Worm (Caenorhabditis elegans) whole organism, midembryonic: Measurements from ENCODE around the gene fipr-27.
A peak's percentile ranks its signal among the peaks of the same experiment; 100 is the strongest.
"Not testable (repeated sequence)": the region's sequence is repeated elsewhere in the genome, so short reads cannot be mapped to it uniquely, and the experiment has no call there.

ENCODE experiments used
- T22C8.4 ChIP-seq: fragments of 200-800 bp; sonication (Bioruptor generic); IDR thresholded peaks from 2 replicates; pipeline ENCODE4 v1.3.6; 2022; ENCODE audit warnings: missing genetic modification characterization, missing compliant biosample characterization
- flt-1 ChIP-seq: fragments of 200-800 bp; sonication (Bioruptor generic); IDR thresholded peaks from 2 replicates; pipeline ENCODE4 v1.3.6; 2022; ENCODE audit warnings: missing genetic modification characterization, missing compliant biosample characterization
- med-1 ChIP-seq: sonication (generic microtip); optimal IDR thresholded peaks from 2 replicates; lab custom pipeline; 2017; ENCODE audit warnings: missing genetic modification characterization, mild to moderate bottlenecking, missing compliant biosample characterization, antibody characterized with exemption, missing genetic modification reagents; ENCODE audit not compliant: insufficient read depth
- ref-1 ChIP-seq: fragments of 200-800 bp; sonication (Bioruptor generic); conservative IDR thresholded peaks from 2 replicates; pipeline ENCODE4 v1.3.6; 2022; ENCODE audit warnings: missing genetic modification reagents, missing genetic modification characterization, missing compliant biosample characterization
- ztf-23 ChIP-seq: fragments of 200-800 bp; sonication (Bioruptor generic); IDR thresholded peaks from 2 replicates; pipeline ENCODE4 v1.3.6; 2022; ENCODE audit warnings: missing genetic modification reagents, missing genetic modification characterization, missing compliant biosample characterization

fipr-27 gene

DNA sequence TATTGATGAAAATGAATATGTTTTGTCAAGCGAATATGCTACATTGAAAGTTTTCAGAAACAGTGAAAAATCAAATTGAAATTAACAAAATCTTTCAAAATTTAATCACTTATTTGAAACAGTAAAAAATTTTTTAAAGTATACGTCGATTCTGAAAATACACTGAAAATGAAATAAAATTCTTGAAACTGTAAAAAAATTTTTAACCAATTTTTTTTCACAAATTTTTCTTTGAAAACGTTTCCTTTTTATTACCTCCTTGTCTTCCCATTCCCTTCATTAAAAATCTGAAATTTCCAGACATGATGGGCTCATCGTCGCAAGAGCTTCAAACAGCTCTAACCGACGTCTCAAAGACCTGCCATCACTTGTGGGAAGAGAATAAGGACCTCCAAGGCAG is 33.3 kb downstream of the fipr-27 start, which contains the start of gene sta-1:
Gene sta-1, plus strand, starts transcription at position 301 of the 400 bp plus-strand sequence.
- TF ChIP-seq ref-1 (GFP tag; lab: Robert Waterston, UW); T22C8.4; med-1 (GFP tag; lab: Kevin White, UChicago): not testable (repeated sequence)

DNA sequence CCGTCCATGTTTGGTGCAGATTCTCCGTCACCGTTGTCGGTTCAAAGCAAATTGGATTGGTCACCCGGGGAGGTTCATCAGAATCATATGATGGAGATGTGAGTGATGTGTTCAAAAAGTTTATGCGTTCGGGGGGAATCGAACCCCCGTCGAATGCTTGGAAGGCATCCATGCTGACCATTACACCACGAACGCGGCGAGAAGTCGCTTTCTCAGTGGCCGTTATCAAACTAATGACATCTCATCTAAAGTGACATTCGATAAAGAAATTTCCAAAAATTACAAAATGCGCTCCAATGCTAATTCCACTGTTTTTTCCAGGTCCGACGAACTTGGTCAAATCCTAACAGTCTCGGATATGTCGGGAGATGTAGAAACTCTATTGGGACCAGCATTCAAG is 40.0 kb downstream of the fipr-27 start:
- TF ChIP-seq flt-1 (GFP tag; lab: Robert Waterston, UW), result 0 out of 2 replicates have a peak, but pooled peaks have one; percentile 39
- 0 out of 2 replicates have a peak, but pooled peaks have one; percentile 9 for TF ChIP-seq ztf-23 (GFP tag; lab: Robert Waterston, UW)
